Fruit fly (Drosophila melanogaster): Measurements from ENCODE around the gene CG31125.

The CG31125 gene

dm6 chr3R:24654770-24655322, at the start of gene CG31125, which contains the start of gene CG6695:
Gene CG31125 (minus strand): TSS chr3R:24654820.
Gene CG6695 (plus strand): TSS chr3R:24655160.
- TF ChIP-seq Sin3A (optimal IDR thresholded peaks at IDR 0.05) (no peak), ttk (optimal IDR thresholded peaks at IDR 0.05) (no peak), psq (optimal IDR thresholded peaks at IDR 0.05) (no peak), Myc (optimal IDR thresholded peaks at IDR 0.05) (no peak), insv (optimal IDR thresholded peaks at IDR 0.05) (no peak), h (optimal IDR thresholded peaks at IDR 0.05) (no peak)

- TF ChIP-seq h (optimal IDR thresholded peaks at IDR 0.05) = no peak
- no peak for TF ChIP-seq Myc (optimal IDR thresholded peaks at IDR 0.05)
- no peak for TF ChIP-seq Sin3A (optimal IDR thresholded peaks at IDR 0.05)
- TF ChIP-seq ttk (optimal IDR thresholded peaks at IDR 0.05) = no peak
- TF ChIP-seq insv (optimal IDR thresholded peaks at IDR 0.05) = no peak
- no peak for TF ChIP-seq psq (optimal IDR thresholded peaks at IDR 0.05)
Measured at dm6 chr3R:24699309-24699708, 44.7 kb upstream of the CG31125 start.

- TF ChIP-seq insv (optimal IDR thresholded peaks at IDR 0.05) (no peak), Sin3A (optimal IDR thresholded peaks at IDR 0.05) (no peak), ttk (optimal IDR thresholded peaks at IDR 0.05) (no peak), h (optimal IDR thresholded peaks at IDR 0.05) (no peak), psq (optimal IDR thresholded peaks at IDR 0.05) (no peak)
Measured at dm6 chr3R:24692863-24693262, 38.2 kb upstream of the CG31125 start.

dm6 chr3R:24671662-24672061, 17.0 kb upstream of the CG31125 start:
- TF ChIP-seq psq (optimal IDR thresholded peaks at IDR 0.05) (no peak), Sin3A (optimal IDR thresholded peaks at IDR 0.05) (no peak), h (optimal IDR thresholded peaks at IDR 0.05) (no peak), Myc (optimal IDR thresholded peaks at IDR 0.05) (no peak), ttk (optimal IDR thresholded peaks at IDR 0.05) (no peak), insv (optimal IDR thresholded peaks at IDR 0.05) (no peak)

dm6 chr3R:24667538-24668207, 13.1 kb upstream of the CG31125 start:
- no peak for TF ChIP-seq insv (optimal IDR thresholded peaks at IDR 0.05)
- no peak for TF ChIP-seq h (optimal IDR thresholded peaks at IDR 0.05)
- no peak for TF ChIP-seq psq (optimal IDR thresholded peaks at IDR 0.05)
- no peak for TF ChIP-seq Sin3A (optimal IDR thresholded peaks at IDR 0.05)
- no peak for TF ChIP-seq Myc (optimal IDR thresholded peaks at IDR 0.05)
- no peak for TF ChIP-seq ttk (optimal IDR thresholded peaks at IDR 0.05)

dm6 chr3R:24663044-24663443, 8.4 kb upstream of the CG31125 start:
- TF ChIP-seq ttk (optimal IDR thresholded peaks at IDR 0.05) (no peak), insv (optimal IDR thresholded peaks at IDR 0.05) (no peak), h (optimal IDR thresholded peaks at IDR 0.05) (no peak), psq (optimal IDR thresholded peaks at IDR 0.05) (no peak), Myc (optimal IDR thresholded peaks at IDR 0.05) (no peak), Sin3A (optimal IDR thresholded peaks at IDR 0.05) (no peak)

- no peak for TF ChIP-seq Sin3A (optimal IDR thresholded peaks at IDR 0.05)
- TF ChIP-seq psq (optimal IDR thresholded peaks at IDR 0.05) = no peak
- no peak for TF ChIP-seq ttk (optimal IDR thresholded peaks at IDR 0.05)
- no peak for TF ChIP-seq h (optimal IDR thresholded peaks at IDR 0.05)
Measured at dm6 chr3R:24662412-24662796, 7.8 kb upstream of the CG31125 start, which contains the start of gene slo. Gene slo (plus strand): TSS chr3R:24662491.

dm6 chr3R:24661679-24662411, 7.2 kb upstream of the CG31125 start, which contains the start of gene Ppox:
Gene Ppox (minus strand): TSS chr3R:24661851.
- TF ChIP-seq insv (optimal IDR thresholded peaks at IDR 0.05) = no peak
- no peak for TF ChIP-seq psq (optimal IDR thresholded peaks at IDR 0.05)
- no peak for TF ChIP-seq h (optimal IDR thresholded peaks at IDR 0.05)
- TF ChIP-seq ttk (optimal IDR thresholded peaks at IDR 0.05) = no peak
- no peak for TF ChIP-seq Myc (optimal IDR thresholded peaks at IDR 0.05)
- TF ChIP-seq Sin3A (optimal IDR thresholded peaks at IDR 0.05) = no peak

- no peak for TF ChIP-seq h (optimal IDR thresholded peaks at IDR 0.05)
- TF ChIP-seq psq (optimal IDR thresholded peaks at IDR 0.05) = no peak
- TF ChIP-seq Sin3A (optimal IDR thresholded peaks at IDR 0.05) = no peak
- no peak for TF ChIP-seq Myc (optimal IDR thresholded peaks at IDR 0.05)
- no peak for TF ChIP-seq insv (optimal IDR thresholded peaks at IDR 0.05)
- TF ChIP-seq ttk (optimal IDR thresholded peaks at IDR 0.05) = no peak
Measured at dm6 chr3R:24659173-24659846, 4.7 kb upstream of the CG31125 start, which contains the start of gene CG31126. Gene CG31126 (plus strand): TSS chr3R:24659621.

- TF ChIP-seq h (optimal IDR thresholded peaks at IDR 0.05) = no peak
- no peak for TF ChIP-seq ttk (optimal IDR thresholded peaks at IDR 0.05)
- TF ChIP-seq psq (optimal IDR thresholded peaks at IDR 0.05) = peak; percentile 45
- TF ChIP-seq Myc (optimal IDR thresholded peaks at IDR 0.05) = no peak
Measured at dm6 chr3R:24651044-24651459, 3.6 kb downstream of the CG31125 start.

dm6 chr3R:24649923-24650322, 4.7 kb downstream of the CG31125 start, which contains the start of the genes puf and ash2:
Gene puf (minus strand): TSS chr3R:24650043.
Gene ash2 (plus strand): TSS chr3R:24650125.
- peak; percentile 30 for TF ChIP-seq psq (optimal IDR thresholded peaks at IDR 0.05)
- no peak for TF ChIP-seq h (optimal IDR thresholded peaks at IDR 0.05)

dm6 chr3R:24634957-24635356, 19.7 kb downstream of the CG31125 start, which contains the start of gene MtnF:
Gene MtnF (minus strand): TSS chr3R:24635165.
- TF ChIP-seq ttk (optimal IDR thresholded peaks at IDR 0.05) = no peak
